Worm (Caenorhabditis elegans): Measurements from ENCODE around the gene C27A7.5.

- no peak for TF ChIP-seq fos-1 (tag; optimal IDR thresholded peaks at IDR 0.05)
- no peak for TF ChIP-seq ceh-82 (tag; optimal IDR thresholded peaks at IDR 0.05)
- no peak for TF ChIP-seq nhr-23 (tag; optimal IDR thresholded peaks at IDR 0.05)
- TF ChIP-seq unc-62 (GFP tag; optimal IDR thresholded peaks at IDR 0.05), result no peak
- TF ChIP-seq elt-3 (tag; optimal IDR thresholded peaks at IDR 0.05), result no peak
- TF ChIP-seq ztf-4 (tag; optimal IDR thresholded peaks at IDR 0.05), result no peak
- TF ChIP-seq nhr-11 (tag; optimal IDR thresholded peaks at IDR 0.05), result no peak
- TF ChIP-seq snpc-4 (tag; optimal IDR thresholded peaks at IDR 0.05), result no peak
- TF ChIP-seq unc-55 (GFP tag; optimal IDR thresholded peaks at IDR 0.05), result peak; percentile 79
- no peak for TF ChIP-seq ZK546.5 (tag; optimal IDR thresholded peaks at IDR 0.05)
- no peak for TF ChIP-seq ceh-16 (tag; optimal IDR thresholded peaks at IDR 0.05)
These were observed 963 bp downstream of the C27A7.5 start for ce11 chrV:12161157-12161556.

Data from whole organism, L2 larva.